Worm (Caenorhabditis elegans) whole organism, L1 larva: ENCODE data around the gene fipr-5.

Experiments
- efl-1 ChIP-seq, 4 experiments: fragments of 150-350 bp; optimal IDR thresholded peaks in 3 of 4; peaks in 1 of 4; 1 replicate in 1 of 4; 2 replicates in 3 of 4; lab custom pipeline; 2014; ENCODE audit warnings: missing biosample characterization in 2 of 4, missing genetic modification characterization in 2 of 4, missing genetic modification reagents in 2 of 4
- efl-3 ChIP-seq: fragments of 200-800 bp; sonication (Bioruptor generic); optimal IDR thresholded peaks from 2 replicates; lab custom pipeline; 2018; ENCODE audit warnings: mild to moderate bottlenecking, missing genetic modification characterization, missing compliant biosample characterization
- fkh-10 ChIP-seq: sonication (generic microtip); optimal IDR thresholded peaks from 2 replicates; lab custom pipeline; 2017; ENCODE audit warnings: missing biosample characterization, missing genetic modification reagents, missing genetic modification characterization
- grh-1 ChIP-seq: fragments of 200-800 bp; sonication (Bioruptor generic); IDR thresholded peaks from 2 replicates; pipeline ENCODE4 v1.3.6; 2022; ENCODE audit warnings: missing genetic modification reagents, missing genetic modification characterization, missing compliant biosample characterization
- lsy-2 ChIP-seq, 2 experiments: fragments of 150-350 bp; optimal IDR thresholded peaks; 2 replicates each; lab custom pipeline; 2014; ENCODE audit warnings: missing biosample characterization in 2 of 2, missing genetic modification characterization in 2 of 2
- nhr-76 ChIP-seq: sonication (generic microtip); optimal IDR thresholded peaks from 2 replicates; lab custom pipeline; 2017; ENCODE audit warnings: missing biosample characterization, missing genetic modification characterization
- nhr-90 ChIP-seq: sonication (generic microtip); optimal IDR thresholded peaks from 2 replicates; lab custom pipeline; 2016; ENCODE audit warnings: mild to moderate bottlenecking, missing genetic modification characterization, missing compliant biosample characterization; ENCODE audit not compliant: poor library complexity
- pag-3 ChIP-seq: sonication (generic microtip); optimal IDR thresholded peaks from 2 replicates; lab custom pipeline; 2017; ENCODE audit warnings: missing genetic modification characterization, mild to moderate bottlenecking, missing compliant biosample characterization, antibody characterized with exemption, borderline replicate concordance; ENCODE audit not compliant: insufficient read depth
- pax-3 ChIP-seq: fragments of 200-800 bp; sonication (Bioruptor generic); optimal IDR thresholded peaks from 2 replicates; lab custom pipeline; 2018; ENCODE audit warnings: mild to moderate bottlenecking, missing genetic modification characterization, moderate library complexity, missing compliant biosample characterization
- pqm-1 ChIP-seq: sonication (generic microtip); optimal IDR thresholded peaks from 3 replicates; lab custom pipeline; 2017; ENCODE audit warnings: missing biosample characterization, missing genetic modification characterization
- sox-4 ChIP-seq: sonication (generic microtip); optimal IDR thresholded peaks from 2 replicates; lab custom pipeline; 2016; ENCODE audit warnings: missing genetic modification characterization, missing compliant biosample characterization
- tbx-2 ChIP-seq: sonication (generic microtip); optimal IDR thresholded peaks from 2 replicates; lab custom pipeline; 2016; ENCODE audit warnings: missing genetic modification characterization, missing compliant biosample characterization
- zag-1 ChIP-seq: fragments of 150-350 bp; optimal IDR thresholded peaks from 2 replicates; lab custom pipeline; 2014; ENCODE audit warnings: missing biosample characterization, missing genetic modification characterization

ce11 chrV:10201913-10202312 is 19.3 kb downstream of the fipr-5 start, which contains the start of gene ZK856.7:
- TF ChIP-seq grh-1 (GFP tag; lab: Robert Waterston, UW) = no peak
- no peak for TF ChIP-seq tbx-2
- no peak for TF ChIP-seq pqm-1 (tag; lab: Kevin White, UChicago)
- TF ChIP-seq pag-3 (tag; lab: Kevin White, UChicago) = no peak
- no peak for TF ChIP-seq sox-4 (tag; lab: Kevin White, UChicago)
- TF ChIP-seq efl-3 (GFP tag; lab: Kevin White, UChicago) = no peak
- TF ChIP-seq nhr-76 (tag; lab: Kevin White, UChicago) = no peak
- TF ChIP-seq lsy-2 (tag; optimal IDR thresholded peaks at IDR 0.05; lab: Kevin White, UChicago) = no peak
- no peak for TF ChIP-seq pax-3 (tag; lab: Kevin White, UChicago)
- no peak for TF ChIP-seq fkh-10 (GFP tag; lab: Kevin White, UChicago)
- TF ChIP-seq efl-1 (optimal IDR thresholded peaks at IDR 0.05; lab: Kevin White, UChicago) = no peak
- TF ChIP-seq efl-1 (GFP tag; optimal IDR thresholded peaks at IDR 0.05 in 1 of 2; lab: Kevin White, UChicago) = no peak
- TF ChIP-seq nhr-90 (tag; lab: Kevin White, UChicago) = no peak
- no peak for TF ChIP-seq zag-1 (tag; lab: Kevin White, UChicago)
